Worm (Caenorhabditis elegans) whole organism, L4 larva: ENCODE data around the gene rrp-8.
A peak's percentile ranks its signal among the peaks of the same experiment; 100 is the strongest.

Source experiments
- lsy-2 ChIP-seq, 2 experiments: fragments of 150-350 bp in 1 of 2; sonication (generic microtip) in 1 of 2; optimal IDR thresholded peaks; 2 replicates each; lab custom pipeline; 2014 to 2017; ENCODE audit warnings: missing biosample characterization in 2 of 2, missing genetic modification characterization in 2 of 2
- nhr-77 ChIP-seq: fragments of 150-350 bp; optimal IDR thresholded peaks from 2 replicates; lab custom pipeline; 2014; ENCODE audit warnings: missing biosample characterization, missing genetic modification characterization
- set-16 ChIP-seq: fragments of 200-800 bp; sonication (Bioruptor generic); IDR thresholded peaks from 2 replicates; pipeline ENCODE4 v1.3.6; 2022; ENCODE audit warnings: missing genetic modification reagents, missing genetic modification characterization, missing compliant biosample characterization
- unc-130 ChIP-seq: sonication (generic microtip); optimal IDR thresholded peaks from 2 replicates; lab custom pipeline; 2016; ENCODE audit warnings: missing genetic modification reagents, missing genetic modification characterization, missing compliant biosample characterization
- zfp-3 ChIP-seq: fragments of 200-800 bp; sonication (Bioruptor generic); conservative IDR thresholded peaks from 2 replicates; pipeline ENCODE4 v1.3.6; 2022; ENCODE audit warnings: missing genetic modification reagents, missing genetic modification characterization, missing compliant biosample characterization

DNA sequence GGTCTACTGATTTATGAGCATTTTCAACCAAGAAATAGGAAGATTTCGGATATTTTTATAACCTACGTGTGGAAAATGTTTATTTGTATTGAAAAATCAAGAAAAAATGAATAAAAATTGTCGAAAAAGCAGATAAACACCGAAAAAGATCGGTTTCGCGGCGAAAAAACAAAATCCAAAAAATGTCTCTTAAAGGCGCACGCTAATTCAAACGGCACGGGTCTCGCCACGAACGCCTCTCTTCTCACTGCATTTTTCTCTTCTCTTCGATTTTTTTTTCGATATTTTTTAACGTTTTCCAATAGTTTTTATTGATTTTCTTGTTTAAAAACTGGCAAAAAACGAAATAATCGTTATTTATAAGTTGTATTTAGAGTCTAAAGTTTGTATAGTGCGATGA, 29.2 kb downstream of the rrp-8 start:
- TF ChIP-seq unc-130 (GFP tag; lab: Kevin White, UChicago) (peak; percentile 5), lsy-2 (tag; optimal IDR thresholded peaks at IDR 0.05; lab: Kevin White, UChicago) (peak in 1 of 2 experiments; percentile 75), zfp-3 (GFP tag; lab: Robert Waterston, UW) (no peak), nhr-77 (tag; lab: Kevin White, UChicago) (no peak), set-16 (no peak)
